Worm (Caenorhabditis elegans): ENCODE measurements around the gene T10B10.9.

DNA sequence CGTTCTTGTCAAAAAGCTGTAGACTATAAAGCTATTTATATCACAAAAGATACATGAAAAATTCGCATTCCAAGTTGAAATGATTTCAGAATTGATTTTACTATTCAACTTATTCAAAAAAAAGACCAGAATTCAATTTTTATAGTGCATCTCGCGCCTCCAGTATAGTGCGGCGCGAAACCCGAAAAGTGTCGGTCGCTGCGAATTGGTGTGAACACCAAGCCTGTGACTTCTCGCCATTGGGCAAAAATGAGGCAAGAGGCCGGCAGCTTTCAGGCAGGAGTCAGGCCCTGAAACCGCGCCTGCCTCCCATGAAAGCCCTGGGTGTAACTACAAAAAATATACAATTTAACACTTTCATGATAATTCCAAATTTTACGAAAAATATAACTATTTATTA, 4.8 kb upstream of the T10B10.9 start:
- TF ChIP-seq pha-4 (tag; optimal IDR thresholded peaks at IDR 0.05) (no peak), attf-5 (GFP tag; optimal IDR thresholded peaks at IDR 0.05) (no peak), bed-2 (GFP tag; IDR thresholded peaks at IDR 0.05) (no peak), ztf-26 (tag; optimal IDR thresholded peaks at IDR 0.05) (no peak), Y95B8A.8 (GFP tag; IDR thresholded peaks at IDR 0.05) (no peak), hlh-26 (GFP tag; conservative IDR thresholded peaks at IDR 0.05) (no peak), ceh-91 (GFP tag; IDR thresholded peaks at IDR 0.05) (no peak)
